Worm (Caenorhabditis elegans): Measurements from ENCODE around the gene F59B10.4.

DNA sequence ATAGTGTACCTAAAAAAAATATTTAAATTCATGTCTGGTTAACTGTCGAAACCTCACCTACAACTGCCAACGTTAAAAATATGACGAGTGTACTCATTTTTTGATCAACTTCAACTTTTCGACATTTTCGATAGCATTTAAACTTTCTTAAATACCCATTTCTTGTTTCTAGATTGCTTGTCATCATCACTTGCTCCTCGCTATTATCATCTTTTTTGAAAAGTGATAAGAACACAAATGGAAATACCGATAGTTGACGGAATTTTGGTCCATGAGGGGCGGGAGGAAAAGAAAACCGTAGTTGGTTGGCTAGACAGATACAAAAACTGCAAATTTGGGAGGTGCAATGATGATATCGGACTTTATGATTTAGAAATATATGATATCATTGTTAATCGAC, 48.8 kb downstream of the F59B10.4 start, which contains the start of gene clec-143:
- TF ChIP-seq ref-1 (GFP tag; conservative IDR thresholded peaks at IDR 0.05) (no peak), ztf-29 (GFP tag; IDR thresholded peaks at IDR 0.05) (no peak), tab-1 (GFP tag; IDR thresholded peaks at IDR 0.05) (no peak), flt-1 (GFP tag; IDR thresholded peaks at IDR 0.05) (no peak), cog-1 (tag; optimal IDR thresholded peaks at IDR 0.05) (no peak), klf-2 (GFP tag; conservative IDR thresholded peaks at IDR 0.05) (no peak), ztf-23 (GFP tag; IDR thresholded peaks at IDR 0.05) (no peak)
